Worm (Caenorhabditis elegans) whole organism, L1 larva: Measurements from ENCODE around the gene cbd-1.
"Not testable (repeated sequence)": the region's sequence is repeated elsewhere in the genome, so short reads cannot be mapped to it uniquely, and the experiment has no call there.

Experiments
- elt-2 ChIP-seq: sonication (generic microtip); optimal IDR thresholded peaks from 2 replicates; lab custom pipeline; 2016; ENCODE audit warnings: missing genetic modification characterization, mild to moderate bottlenecking, inconsistent platforms, missing compliant biosample characterization, missing genetic modification reagents
- lin-13 ChIP-seq: fragments of 150-350 bp; optimal IDR thresholded peaks from 2 replicates; lab custom pipeline; 2014; ENCODE audit warnings: missing biosample characterization, missing genetic modification reagents, missing genetic modification characterization
- lin-35 ChIP-seq, 2 experiments: fragments of 150-350 bp; optimal IDR thresholded peaks; 2 replicates each; lab custom pipeline; 2014; ENCODE audit warnings: missing biosample characterization in 2 of 2, missing genetic modification characterization in 2 of 2, missing genetic modification reagents in 2 of 2
- mdl-1 ChIP-seq, 2 experiments: fragments of 150-350 bp; optimal IDR thresholded peaks; 2 replicates each; lab custom pipeline; 2014 to 2017; ENCODE audit warnings: missing biosample characterization in 2 of 2, missing genetic modification characterization in 2 of 2, inconsistent platforms in 1 of 2
- mef-2 ChIP-seq: fragments of 150-350 bp; optimal IDR thresholded peaks from 2 replicates; lab custom pipeline; 2014; ENCODE audit warnings: missing biosample characterization, missing genetic modification characterization
- nhr-237 ChIP-seq: fragments of 150-350 bp; optimal IDR thresholded peaks from 2 replicates; lab custom pipeline; 2014; ENCODE audit warnings: missing biosample characterization, missing genetic modification characterization
- pqm-1 ChIP-seq: sonication (generic microtip); optimal IDR thresholded peaks from 3 replicates; lab custom pipeline; 2017; ENCODE audit warnings: missing biosample characterization, missing genetic modification characterization
- unc-130 ChIP-seq: fragments of 150-350 bp; optimal IDR thresholded peaks from 2 replicates; lab custom pipeline; 2017; ENCODE audit warnings: missing biosample characterization, missing genetic modification characterization, inconsistent platforms

ce11 chrIV:11398267-11398825 is 25.6 kb downstream of the cbd-1 start, which contains the start of gene dsl-6:
- not testable (repeated sequence) for TF ChIP-seq mef-2; unc-130; elt-2 (tag; lab: Kevin White, UChicago); nhr-237 (tag; lab: Kevin White, UChicago); lin-35 (GFP tag; optimal IDR thresholded peaks at IDR 0.05; lab: Kevin White, UChicago); mdl-1 (tag; optimal IDR thresholded peaks at IDR 0.05; lab: Kevin White, UChicago); pqm-1 (tag; lab: Kevin White, UChicago); lin-13 (GFP tag; lab: Kevin White, UChicago)
